Fruit fly (Drosophila melanogaster) whole organism, embryonic: ENCODE measurements around the gene Spt6.

Source experiments
- Asciz ChIP-seq: fragments of 200-800 bp; sonication (Bioruptor generic); optimal IDR thresholded peaks from 2 replicates; lab custom pipeline; 2017; ENCODE audit warnings: missing biosample characterization, mild to moderate bottlenecking, missing genetic modification characterization, missing genetic modification reagents
- Atf3 ChIP-seq: fragments of 200-800 bp; sonication (Bioruptor generic); optimal IDR thresholded peaks from 3 replicates; lab custom pipeline; 2016; ENCODE audit warnings: missing biosample characterization, missing genetic modification characterization
- CG10274 ChIP-seq: fragments of 200-800 bp; sonication (Bioruptor generic); optimal IDR thresholded peaks from 3 replicates; lab custom pipeline; 2017; ENCODE audit warnings: missing biosample characterization, mild to moderate bottlenecking, missing genetic modification characterization
- CG10654 ChIP-seq: fragments of 200-800 bp; sonication (Bioruptor generic); optimal IDR thresholded peaks from 2 replicates; lab custom pipeline; 2016; ENCODE audit warnings: missing biosample characterization, missing genetic modification characterization
- CG10959 ChIP-seq: fragments of 200-800 bp; sonication (Bioruptor generic); IDR thresholded peaks from 2 replicates; pipeline ENCODE4 v1.3.6; 2022; ENCODE audit warnings: missing biosample characterization, missing genetic modification characterization
- CG14710 ChIP-seq: fragments of 200-800 bp; sonication (Bioruptor generic); optimal IDR thresholded peaks from 3 replicates; lab custom pipeline; 2019; ENCODE audit warnings: missing biosample characterization, mild to moderate bottlenecking, missing genetic modification characterization, moderate library complexity
- CG14965 ChIP-seq: fragments of 200-800 bp; sonication (Bioruptor generic); optimal IDR thresholded peaks from 2 replicates; lab custom pipeline; 2016; ENCODE audit warnings: missing biosample characterization, missing genetic modification characterization, borderline replicate concordance
- CG16813 ChIP-seq: fragments of 200-800 bp; sonication (Bioruptor generic); IDR thresholded peaks from 3 replicates; pipeline ENCODE4 v1.3.6; 2022; ENCODE audit warnings: missing biosample characterization, missing genetic modification characterization; ENCODE audit not compliant: partially characterized antibody
- CG17359 ChIP-seq: fragments of 200-800 bp; sonication (Bioruptor generic); optimal IDR thresholded peaks from 3 replicates; lab custom pipeline; 2018; ENCODE audit warnings: missing biosample characterization, mild to moderate bottlenecking, missing genetic modification characterization, moderate library complexity
- CG18476 ChIP-seq: fragments of 200-800 bp; sonication (Bioruptor generic); optimal IDR thresholded peaks from 2 replicates; lab custom pipeline; 2016; ENCODE audit warnings: missing biosample characterization, mild to moderate bottlenecking, missing genetic modification characterization
- CG34422 ChIP-seq: fragments of 200-800 bp; sonication (Bioruptor generic); IDR thresholded peaks from 3 replicates; pipeline ENCODE4 v1.3.6; 2022; ENCODE audit warnings: missing biosample characterization, missing genetic modification characterization
- CG4820 ChIP-seq: fragments of 200-800 bp; sonication (Bioruptor generic); optimal IDR thresholded peaks from 3 replicates; lab custom pipeline; 2016; ENCODE audit warnings: missing biosample characterization, missing genetic modification characterization
- CG6254 ChIP-seq: fragments of 200-800 bp; sonication (Bioruptor generic); optimal IDR thresholded peaks from 3 replicates; lab custom pipeline; 2017; ENCODE audit warnings: mild to moderate bottlenecking, missing biosample characterization, missing genetic modification reagents, missing genetic modification characterization
- CG8359 ChIP-seq: fragments of 200-800 bp; sonication (Bioruptor generic); optimal IDR thresholded peaks from 2 replicates; lab custom pipeline; 2017; ENCODE audit warnings: missing biosample characterization, mild to moderate bottlenecking, missing genetic modification characterization, borderline replicate concordance
- CG8478 ChIP-seq: fragments of >200 bp; optimal IDR thresholded peaks from 2 replicates; lab custom pipeline; 2018
- CG9215 ChIP-seq: fragments of 200-800 bp; sonication (Bioruptor generic); IDR thresholded peaks from 2 replicates; pipeline ENCODE4 v1.3.6; 2022; ENCODE audit warnings: missing biosample characterization, missing genetic modification characterization
- CG9727 ChIP-seq: fragments of 200-800 bp; sonication (Bioruptor generic); optimal IDR thresholded peaks from 3 replicates; lab custom pipeline; 2017; ENCODE audit warnings: missing biosample characterization, mild to moderate bottlenecking, missing genetic modification characterization
- CG9817 ChIP-seq: fragments of 200-800 bp; sonication (Bioruptor generic); optimal IDR thresholded peaks from 2 replicates; lab custom pipeline; 2018; ENCODE audit warnings: missing biosample characterization, mild to moderate bottlenecking, missing genetic modification characterization, moderate library complexity
- HHEX ChIP-seq: fragments of 200-800 bp; sonication (Bioruptor generic); optimal IDR thresholded peaks from 3 replicates; lab custom pipeline; 2017; ENCODE audit warnings: missing biosample characterization, mild to moderate bottlenecking, missing genetic modification characterization, missing genetic modification reagents
- HLH3B ChIP-seq: fragments of 200-800 bp; sonication (Bioruptor generic); IDR thresholded peaks from 2 replicates; pipeline ENCODE4 v1.3.6; 2022; ENCODE audit warnings: missing biosample characterization, missing genetic modification characterization
- HmgZ ChIP-seq: fragments of 200-800 bp; sonication (Bioruptor generic); optimal IDR thresholded peaks from 2 replicates; lab custom pipeline; 2018; ENCODE audit warnings: missing biosample characterization, mild to moderate bottlenecking, missing genetic modification characterization
- Hmr ChIP-seq: fragments of 200-800 bp; sonication (Bioruptor generic); optimal IDR thresholded peaks from 3 replicates; lab custom pipeline; 2017; ENCODE audit warnings: mild to moderate bottlenecking, missing biosample characterization, missing genetic modification reagents, missing genetic modification characterization
- Rx ChIP-seq: fragments of 200-800 bp; sonication (Bioruptor generic); IDR thresholded peaks from 2 replicates; pipeline ENCODE4 v1.3.6; 2022; ENCODE audit warnings: missing biosample characterization, missing genetic modification characterization
- Sox100B ChIP-seq: fragments of 200-800 bp; sonication (Bioruptor generic); optimal IDR thresholded peaks from 3 replicates; lab custom pipeline; 2018; ENCODE audit warnings: missing biosample characterization, mild to moderate bottlenecking, missing genetic modification characterization
- Vsx1 ChIP-seq: fragments of 200-800 bp; sonication (Bioruptor generic); optimal IDR thresholded peaks from 2 replicates; lab custom pipeline; 2017; ENCODE audit warnings: missing biosample characterization, mild to moderate bottlenecking, missing genetic modification characterization, missing genetic modification reagents
- amos ChIP-seq: fragments of 200-800 bp; sonication (Bioruptor generic); IDR thresholded peaks from 2 replicates; pipeline ENCODE4 v1.3.6; 2022; ENCODE audit warnings: missing biosample characterization, missing genetic modification characterization; ENCODE audit not compliant: partially characterized antibody
- btn ChIP-seq: fragments of 200-800 bp; sonication (Bioruptor generic); optimal IDR thresholded peaks from 2 replicates; lab custom pipeline; 2016; ENCODE audit warnings: missing biosample characterization, missing genetic modification characterization
- caup ChIP-seq: fragments of 200-800 bp; sonication (Bioruptor generic); optimal IDR thresholded peaks from 3 replicates; lab custom pipeline; 2017; ENCODE audit warnings: missing biosample characterization, mild to moderate bottlenecking, missing genetic modification characterization, moderate library complexity; ENCODE audit not compliant: severe bottlenecking
- chif ChIP-seq, 2 experiments: fragments of 200-800 bp; sonication (Bioruptor generic); optimal IDR thresholded peaks; 3 replicates each; lab custom pipeline; 2016; ENCODE audit warnings: missing biosample characterization in 2 of 2, missing genetic modification characterization in 2 of 2
- crp ChIP-seq, 2 experiments: fragments of 200-800 bp; sonication (Bioruptor generic); optimal IDR thresholded peaks; 2 replicates in 1 of 2; 3 replicates in 1 of 2; lab custom pipeline; 2017; ENCODE audit warnings: missing biosample characterization in 2 of 2, missing genetic modification characterization in 2 of 2, mild to moderate bottlenecking in 1 of 2, moderate library complexity in 1 of 2
- ems ChIP-seq: fragments of 200-800 bp; sonication (Bioruptor generic); optimal IDR thresholded peaks from 3 replicates; lab custom pipeline; 2016; ENCODE audit warnings: missing biosample characterization, missing genetic modification characterization
- eve ChIP-seq, 2 experiments: fragments of >200 bp; optimal IDR thresholded peaks; 2 replicates each; lab custom pipeline; 2017; ENCODE audit warnings: missing biosample characterization in 2 of 2, missing genetic modification characterization in 2 of 2
- fd102C ChIP-seq: fragments of 200-800 bp; sonication (Bioruptor generic); optimal IDR thresholded peaks from 2 replicates; lab custom pipeline; 2018; ENCODE audit warnings: missing biosample characterization, mild to moderate bottlenecking, missing genetic modification characterization, moderate library complexity
- gsb-n ChIP-seq: fragments of 200-800 bp; sonication (Bioruptor generic); optimal IDR thresholded peaks from 3 replicates; lab custom pipeline; 2018; ENCODE audit warnings: missing biosample characterization, mild to moderate bottlenecking, missing genetic modification characterization
- kah ChIP-seq: fragments of 200-800 bp; sonication (Bioruptor generic); optimal IDR thresholded peaks from 2 replicates; lab custom pipeline; 2018; ENCODE audit warnings: missing biosample characterization, mild to moderate bottlenecking, missing genetic modification characterization
- lilli ChIP-seq: fragments of 200-800 bp; sonication (Bioruptor generic); optimal IDR thresholded peaks from 3 replicates; lab custom pipeline; 2016; ENCODE audit warnings: missing biosample characterization, missing genetic modification characterization
- lmd ChIP-seq: fragments of 200-800 bp; sonication (Bioruptor generic); IDR thresholded peaks from 2 replicates; pipeline ENCODE4 v1.3.6; 2022; ENCODE audit warnings: missing biosample characterization, missing genetic modification characterization
- lola ChIP-seq, 3 experiments: fragments of >200 bp in 2 of 3; fragments of 200-800 bp in 1 of 3; sonication (Bioruptor generic) in 1 of 3; optimal IDR thresholded peaks; 2 replicates each; lab custom pipeline; 2017 to 2019; ENCODE audit warnings: missing biosample characterization in 3 of 3, missing genetic modification characterization in 3 of 3, mild to moderate bottlenecking in 1 of 3, moderate library complexity in 1 of 3
- otp ChIP-seq: fragments of 200-800 bp; sonication (Bioruptor generic); IDR thresholded peaks from 3 replicates; pipeline ENCODE4, ENCODE4 v1.3.6; 2022; ENCODE audit warnings: missing biosample characterization, missing genetic modification characterization
- prd ChIP-seq, 3 experiments: fragments of >200 bp in 2 of 3; fragments of 200-800 bp in 1 of 3; sonication (Bioruptor generic) in 1 of 3; optimal IDR thresholded peaks in 2 of 3; IDR thresholded peaks in 1 of 3; 2 replicates in 2 of 3; 3 replicates in 1 of 3; pipeline versions ENCODE4 v1.3.6 to Lab custom; 2017 to 2022; ENCODE audit warnings: missing biosample characterization in 1 of 3, missing genetic modification characterization in 1 of 3
- sna ChIP-seq: fragments of 200-800 bp; sonication (Bioruptor generic); IDR thresholded peaks from 2 replicates; pipeline ENCODE4 v1.3.6; 2022; ENCODE audit warnings: missing biosample characterization, missing genetic modification characterization; ENCODE audit not compliant: partially characterized antibody
- sob ChIP-seq: fragments of 200-800 bp; sonication (Bioruptor generic); IDR thresholded peaks from 2 replicates; pipeline ENCODE4 v1.3.6; 2022; ENCODE audit warnings: missing biosample characterization, missing genetic modification characterization
- tap ChIP-seq: fragments of 200-800 bp; optimal IDR thresholded peaks from 3 replicates; lab custom pipeline; 2019; ENCODE audit warnings: missing biosample characterization, mild to moderate bottlenecking, missing genetic modification characterization, moderate library complexity
- trh ChIP-seq: fragments of 200-800 bp; sonication (Bioruptor generic); optimal IDR thresholded peaks from 2 replicates; lab custom pipeline; 2016; ENCODE audit warnings: missing biosample characterization, missing genetic modification characterization
- usp ChIP-seq: fragments of >200 bp; optimal IDR thresholded peaks from 2 replicates; lab custom pipeline; 2017; ENCODE audit warnings: missing biosample characterization, missing genetic modification characterization
- wek ChIP-seq: fragments of 200-800 bp; sonication (Bioruptor generic); optimal IDR thresholded peaks from 3 replicates; lab custom pipeline; 2018; ENCODE audit warnings: missing biosample characterization, mild to moderate bottlenecking, missing genetic modification characterization, moderate library complexity
- zfh1 ChIP-seq: fragments of 200-800 bp; sonication (Bioruptor generic); IDR thresholded peaks from 3 replicates; pipeline ENCODE4 v1.3.6; 2022; ENCODE audit warnings: missing biosample characterization, missing genetic modification characterization
- zfh2 ChIP-seq: fragments of 200-800 bp; sonication (Bioruptor generic); optimal IDR thresholded peaks from 2 replicates; lab custom pipeline; 2016; ENCODE audit warnings: missing biosample characterization, missing genetic modification characterization

Spt6 gene

DNA sequence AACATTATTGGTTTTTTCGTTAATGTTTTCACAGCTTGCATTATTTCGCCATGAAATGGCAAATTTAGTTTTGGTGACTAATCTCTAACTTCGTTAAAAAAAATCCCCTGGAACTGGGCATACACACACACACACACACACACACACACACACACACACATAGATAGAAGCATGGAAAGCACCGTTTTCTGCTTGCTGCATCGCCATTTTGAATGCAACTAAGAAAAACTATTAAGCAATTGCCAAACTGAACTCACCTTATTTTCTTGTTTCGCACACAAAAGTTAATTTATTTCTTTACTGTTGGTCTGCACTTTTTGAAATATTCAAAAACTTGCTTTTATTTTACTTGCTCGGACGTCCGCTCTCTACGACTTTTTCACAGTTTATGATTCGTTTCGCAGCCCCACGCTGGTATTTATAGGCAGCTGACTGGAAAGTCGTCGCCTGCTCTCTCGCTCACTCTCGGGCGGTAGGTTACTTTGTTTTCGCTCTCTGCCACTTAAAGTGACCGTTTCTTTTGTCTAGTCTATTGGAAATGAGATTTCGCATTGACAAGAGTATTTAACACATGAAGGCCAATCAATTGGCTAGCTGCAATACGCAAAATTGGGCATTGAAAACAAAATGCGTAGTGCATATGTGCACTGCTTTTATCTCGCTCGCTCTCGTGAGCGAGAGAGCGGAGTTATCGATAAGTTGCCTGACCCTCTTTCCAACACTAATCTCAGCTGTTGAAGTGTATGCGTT is 11.5 kb downstream of the Spt6 start (continued):
- TF ChIP-seq fd102C = no peak
- peak; percentile 26; the same call in 1 of the 2 replicates for TF ChIP-seq amos (GFP tag; lab: Robert Waterston, UW)
- no peak for TF ChIP-seq Vsx1
- peak; percentile 36 for TF ChIP-seq CG14710
- TF ChIP-seq Hmr = no peak
- no peak for TF ChIP-seq ems (GFP tag; lab: Kevin White, UChicago)
- TF ChIP-seq chif (GFP tag; optimal IDR thresholded peaks at IDR 0.05; lab: Kevin White, UChicago) = no peak
- TF ChIP-seq Sox100B (GFP tag; lab: Kevin White, UChicago) = no peak
- peak; percentile 25 for TF ChIP-seq caup (GFP tag; lab: Kevin White, UChicago)
- TF ChIP-seq sna (GFP tag; lab: Robert Waterston, UW) = no peak
- TF ChIP-seq btn = no peak
- TF ChIP-seq crp (GFP tag; optimal IDR thresholded peaks at IDR 0.05; lab: Kevin White, UChicago) = peak in 1 of 2 experiments; percentile 75
- peak; percentile 37 for TF ChIP-seq HHEX (GFP tag; lab: Kevin White, UChicago)
- peak; percentile 82 for TF ChIP-seq CG8478 (lab: Kevin White, UChicago)
- TF ChIP-seq kah (GFP tag; lab: Kevin White, UChicago) = peak; percentile 7
- peak; percentile 89 for TF ChIP-seq gsb-n (tag; lab: Kevin White, UChicago)
- TF ChIP-seq CG34422 (GFP tag; lab: Robert Waterston, UW) = peak; percentile 63; the same call in 2 of the 3 replicates
- TF ChIP-seq zfh1 (GFP tag; lab: Robert Waterston, UW) = no peak
- TF ChIP-seq CG18476 (GFP tag; lab: Kevin White, UChicago) = no peak
- TF ChIP-seq prd (optimal IDR thresholded peaks at IDR 0.05; lab: Kevin White, UChicago) = no peak
- TF ChIP-seq prd (GFP tag; IDR thresholded peaks at IDR 0.05; lab: Robert Waterston, UW) = no peak
- no peak for TF ChIP-seq usp (GFP tag; lab: Kevin White, UChicago)
- no peak for TF ChIP-seq Atf3
- no peak for TF ChIP-seq CG6254
- TF ChIP-seq CG14965 (GFP tag; lab: Kevin White, UChicago) = no peak
- TF ChIP-seq lola (GFP tag; optimal IDR thresholded peaks at IDR 0.05; lab: Kevin White, UChicago) = no peak
- TF ChIP-seq CG4820 = no peak
- no peak for TF ChIP-seq CG10654 (GFP tag; lab: Kevin White, UChicago)
- 0 out of 2 replicates have a peak, but pooled peaks have one; percentile 22 for TF ChIP-seq sob (GFP tag; lab: Robert Waterston, UW)
- peak; percentile 46 for TF ChIP-seq CG9727
- no peak for TF ChIP-seq CG9215 (GFP tag; lab: Robert Waterston, UW)
- no peak for TF ChIP-seq tap (tag; lab: Kevin White, UChicago)
- TF ChIP-seq otp = no peak
- no peak for TF ChIP-seq CG10274 (GFP tag; lab: Kevin White, UChicago)
- no peak for TF ChIP-seq trh (GFP tag; lab: Kevin White, UChicago)
- no peak for TF ChIP-seq CG16813 (GFP tag; lab: Robert Waterston, UW)
- TF ChIP-seq CG8359 (GFP tag; lab: Kevin White, UChicago) = no peak
- no peak for TF ChIP-seq CG9817 (tag; lab: Kevin White, UChicago)
- TF ChIP-seq CG17359 (tag; lab: Kevin White, UChicago) = peak; percentile 44
- TF ChIP-seq zfh2 (GFP tag; lab: Kevin White, UChicago) = no peak
- TF ChIP-seq HLH3B (GFP tag; lab: Robert Waterston, UW) = 0 out of 2 replicates have a peak, but pooled peaks have one; percentile 16
- no peak for TF ChIP-seq eve (GFP tag; optimal IDR thresholded peaks at IDR 0.05; lab: Kevin White, UChicago)
- no peak for TF ChIP-seq Rx (GFP tag; lab: Robert Waterston, UW)
- TF ChIP-seq CG10959 (GFP tag; lab: Robert Waterston, UW) = no peak
- peak; percentile 29 for TF ChIP-seq lilli
- TF ChIP-seq Asciz (GFP tag; lab: Kevin White, UChicago) = no peak
- TF ChIP-seq lmd = no peak
- TF ChIP-seq wek (GFP tag; lab: Kevin White, UChicago) = no peak
- no peak for TF ChIP-seq HmgZ (tag; lab: Kevin White, UChicago)
